Worm (Caenorhabditis elegans) whole organism, late embryonic: Measurements from ENCODE around the gene ttr-15.

Experiments
- C38D4.7 ChIP-seq: fragments of 200-800 bp; sonication (Bioruptor generic); optimal IDR thresholded peaks from 2 replicates; lab custom pipeline; 2018; ENCODE audit warnings: mild to moderate bottlenecking, missing genetic modification characterization, moderate library complexity, missing compliant biosample characterization
- F13H6.1 ChIP-seq: sonication (generic microtip); optimal IDR thresholded peaks from 2 replicates; lab custom pipeline; 2016; ENCODE audit warnings: missing genetic modification characterization, missing compliant biosample characterization
- K09A11.1 ChIP-seq: sonication (generic microtip); optimal IDR thresholded peaks from 2 replicates; lab custom pipeline; 2017; ENCODE audit warnings: antibody characterized with exemption, mild to moderate bottlenecking, missing genetic modification characterization, missing compliant biosample characterization; ENCODE audit not compliant: insufficient read depth
- ahr-1 ChIP-seq: sonication (generic microtip); optimal IDR thresholded peaks from 2 replicates; lab custom pipeline; 2016; ENCODE audit warnings: missing genetic modification characterization, missing compliant biosample characterization
- ceh-14 ChIP-seq: sonication (generic microtip); optimal IDR thresholded peaks from 2 replicates; lab custom pipeline; 2016; ENCODE audit warnings: missing genotype, missing genetic modification characterization, missing compliant biosample characterization
- ceh-19 ChIP-seq: fragments of 200-800 bp; sonication (Bioruptor generic); optimal IDR thresholded peaks from 2 replicates; lab custom pipeline; 2018; ENCODE audit warnings: mild to moderate bottlenecking, missing genetic modification characterization, missing compliant biosample characterization
- ceh-2 ChIP-seq: sonication (generic microtip); optimal IDR thresholded peaks from 2 replicates; lab custom pipeline; 2016; ENCODE audit warnings: missing genotype, missing genetic modification characterization, missing compliant biosample characterization
- ceh-22 ChIP-seq: sonication (generic microtip); optimal IDR thresholded peaks from 2 replicates; lab custom pipeline; 2017; ENCODE audit warnings: missing biosample characterization, missing genetic modification characterization
- ceh-30 ChIP-seq: fragments of 150-350 bp; optimal IDR thresholded peaks from 2 replicates; lab custom pipeline; 2014; ENCODE audit warnings: missing biosample characterization, missing genetic modification characterization
- ceh-31 ChIP-seq: sonication (generic microtip); optimal IDR thresholded peaks from 2 replicates; lab custom pipeline; 2016; ENCODE audit warnings: missing genetic modification characterization, missing compliant biosample characterization
- ceh-9 ChIP-seq: sonication (generic microtip); optimal IDR thresholded peaks from 2 replicates; lab custom pipeline; 2016; ENCODE audit warnings: mild to moderate bottlenecking, missing genetic modification characterization, inconsistent platforms, missing compliant biosample characterization
- che-1 ChIP-seq: sonication (generic microtip); optimal IDR thresholded peaks from 2 replicates; lab custom pipeline; 2016; ENCODE audit warnings: mild to moderate bottlenecking, missing genetic modification characterization, missing compliant biosample characterization
- elt-2 ChIP-seq: sonication (generic microtip); optimal IDR thresholded peaks from 2 replicates; lab custom pipeline; 2016; ENCODE audit warnings: missing genetic modification reagents, missing genetic modification characterization, missing compliant biosample characterization
- fkh-10 ChIP-seq: fragments of 150-350 bp; optimal IDR thresholded peaks from 2 replicates; lab custom pipeline; 2014; ENCODE audit warnings: missing biosample characterization, missing genetic modification reagents, missing genetic modification characterization
- gmeb-2 ChIP-seq: sonication (generic microtip); optimal IDR thresholded peaks from 2 replicates; lab custom pipeline; 2016; ENCODE audit warnings: missing genetic modification characterization, inconsistent platforms, missing compliant biosample characterization
- hlh-13 ChIP-seq: fragments of 200-800 bp; sonication (Bioruptor generic); optimal IDR thresholded peaks from 2 replicates; lab custom pipeline; 2018; ENCODE audit warnings: mild to moderate bottlenecking, missing genetic modification characterization, missing compliant biosample characterization
- hlh-15 ChIP-seq: sonication (generic microtip); optimal IDR thresholded peaks from 2 replicates; lab custom pipeline; 2016; ENCODE audit warnings: missing genetic modification characterization, missing compliant biosample characterization
- hlh-30 ChIP-seq: sonication (generic microtip); optimal IDR thresholded peaks from 2 replicates; lab custom pipeline; 2017; ENCODE audit warnings: antibody characterized with exemption, missing genetic modification characterization, missing compliant biosample characterization; ENCODE audit not compliant: insufficient read depth
- lim-6 ChIP-seq: sonication (generic microtip); optimal IDR thresholded peaks from 2 replicates; lab custom pipeline; 2016; ENCODE audit warnings: missing genetic modification characterization, missing compliant biosample characterization
- madf-2 ChIP-seq: sonication (generic microtip); optimal IDR thresholded peaks from 2 replicates; lab custom pipeline; 2017; ENCODE audit warnings: missing genetic modification characterization, missing compliant biosample characterization
- mec-3 ChIP-seq: sonication (generic microtip); optimal IDR thresholded peaks from 2 replicates; lab custom pipeline; 2016; ENCODE audit warnings: borderline replicate concordance, missing genetic modification characterization, missing compliant biosample characterization
- nhr-232 ChIP-seq: sonication (generic microtip); optimal IDR thresholded peaks from 2 replicates; lab custom pipeline; 2016; ENCODE audit warnings: missing genetic modification characterization, missing compliant biosample characterization
- odd-2 ChIP-seq: sonication (generic microtip); optimal IDR thresholded peaks from 2 replicates; lab custom pipeline; 2017; ENCODE audit warnings: antibody characterized with exemption, mild to moderate bottlenecking, missing genetic modification characterization, missing compliant biosample characterization
- pax-1 ChIP-seq: fragments of 150-350 bp; optimal IDR thresholded peaks from 2 replicates; lab custom pipeline; 2014; ENCODE audit warnings: missing biosample characterization, missing genetic modification characterization
- pha-4 ChIP-seq: fragments of 150-350 bp; optimal IDR thresholded peaks from 2 replicates; lab custom pipeline; 2018; ENCODE audit warnings: missing biosample characterization, missing genetic modification reagents, missing genetic modification characterization
- pqm-1 ChIP-seq: sonication (generic microtip); optimal IDR thresholded peaks from 2 replicates; lab custom pipeline; 2016; ENCODE audit warnings: missing genetic modification characterization, missing compliant biosample characterization
- pros-1 ChIP-seq: fragments of 150-350 bp; optimal IDR thresholded peaks from 2 replicates; lab custom pipeline; 2014; ENCODE audit warnings: missing biosample characterization, missing genetic modification reagents, missing genetic modification characterization
- rnt-1 ChIP-seq: sonication (generic microtip); optimal IDR thresholded peaks from 2 replicates; lab custom pipeline; 2016; ENCODE audit warnings: missing genetic modification characterization, missing compliant biosample characterization
- sdc-2 ChIP-seq: sonication (generic microtip); optimal IDR thresholded peaks from 2 replicates; lab custom pipeline; 2016; ENCODE audit warnings: missing genotype, missing genetic modification characterization, missing compliant biosample characterization
- sox-4 ChIP-seq: sonication (generic microtip); optimal IDR thresholded peaks from 2 replicates; lab custom pipeline; 2017; ENCODE audit warnings: mild to moderate bottlenecking, missing genetic modification characterization, inconsistent platforms, missing compliant biosample characterization
- syd-9 ChIP-seq: sonication (generic microtip); optimal IDR thresholded peaks from 2 replicates; lab custom pipeline; 2016; ENCODE audit warnings: mild to moderate bottlenecking, missing genetic modification characterization, moderate library complexity, missing compliant biosample characterization
- tbx-2 ChIP-seq: sonication (generic microtip); optimal IDR thresholded peaks from 2 replicates; lab custom pipeline; 2016; ENCODE audit warnings: missing genetic modification characterization, missing compliant biosample characterization
- tbx-7 ChIP-seq: sonication (generic microtip); optimal IDR thresholded peaks from 2 replicates; lab custom pipeline; 2016; ENCODE audit warnings: missing genotype, missing genetic modification characterization, missing compliant biosample characterization
- unc-55 ChIP-seq: sonication (generic microtip); optimal IDR thresholded peaks from 2 replicates; lab custom pipeline; 2017; ENCODE audit warnings: missing biosample characterization, missing genetic modification reagents, missing genetic modification characterization
- zip-5 ChIP-seq: sonication (generic microtip); optimal IDR thresholded peaks from 2 replicates; lab custom pipeline; 2016; ENCODE audit warnings: missing genetic modification characterization, missing compliant biosample characterization

ttr-15 gene

DNA sequence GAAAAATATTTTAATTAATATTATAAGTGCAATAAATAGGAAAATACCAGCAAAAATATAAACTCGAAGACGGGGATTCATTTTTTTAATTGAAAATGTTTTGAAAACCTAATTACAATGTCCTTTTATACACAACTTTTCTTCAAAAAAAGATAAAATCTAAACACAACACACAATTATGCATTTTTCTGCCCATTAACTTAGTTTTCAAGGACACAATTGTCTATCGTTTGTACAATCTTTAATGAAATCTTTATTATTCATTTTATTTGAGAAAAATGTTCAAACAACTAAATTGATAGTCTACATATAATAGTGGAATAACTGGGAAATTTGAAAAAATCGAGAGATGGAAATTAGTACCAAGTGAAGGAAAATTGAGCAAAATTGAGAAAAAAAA is 31.6 kb upstream of the ttr-15 start, which contains the start of gene T07A5.1:
TSS of gene T07A5.1 (minus strand) at position 149 of the 400 bp plus-strand sequence.
- TF ChIP-seq F13H6.1 (tag; lab: Kevin White, UChicago) (no peak), pqm-1 (tag; lab: Kevin White, UChicago) (no peak), ceh-22 (tag; lab: Kevin White, UChicago) (no peak), odd-2 (tag; lab: Kevin White, UChicago) (no peak), fkh-10 (GFP tag; lab: Kevin White, UChicago) (no peak), ceh-19 (GFP tag; lab: Kevin White, UChicago) (no peak), pros-1 (tag; lab: Kevin White, UChicago) (no peak), hlh-13 (GFP tag; lab: Kevin White, UChicago) (no peak), pha-4 (tag; lab: Kevin White, UChicago) (no peak), ceh-31 (no peak), ahr-1 (tag; lab: Kevin White, UChicago) (no peak), ceh-30 (tag; lab: Kevin White, UChicago) (no peak), gmeb-2 (tag; lab: Kevin White, UChicago) (no peak), tbx-2 (tag; lab: Kevin White, UChicago) (no peak), ceh-9 (tag; lab: Kevin White, UChicago) (no peak), ceh-2 (tag; lab: Kevin White, UChicago) (no peak), zip-5 (tag; lab: Kevin White, UChicago) (no peak), madf-2 (tag; lab: Kevin White, UChicago) (no peak), K09A11.1 (tag; lab: Kevin White, UChicago) (no peak), C38D4.7 (no peak)

DNA sequence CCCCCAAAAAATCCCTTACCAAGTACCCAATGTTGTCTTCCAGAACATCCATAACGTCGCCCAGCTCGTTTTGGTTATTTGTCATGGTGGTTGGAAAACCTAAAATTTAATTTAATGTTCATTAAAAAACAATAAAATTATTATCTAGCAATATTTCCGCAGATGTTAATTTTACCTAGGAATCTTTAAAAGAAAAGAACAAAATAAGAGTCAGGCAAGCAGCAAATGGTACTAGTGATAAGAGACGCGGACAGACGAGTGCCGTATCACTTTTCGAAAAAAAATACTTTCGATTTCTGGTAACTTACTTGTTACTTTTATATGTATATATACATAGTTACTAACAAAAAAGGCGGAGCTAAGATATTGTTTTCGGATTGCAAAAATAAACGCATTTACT is 26.6 kb upstream of the ttr-15 start, which contains the start of gene T07A5.7:
TSS of gene T07A5.7 (minus strand) at position 101 of the 400 bp plus-strand sequence.
- TF ChIP-seq ceh-30 (tag; lab: Kevin White, UChicago) = no peak
- no peak for TF ChIP-seq che-1 (tag; lab: Kevin White, UChicago)
- TF ChIP-seq tbx-7 (tag; lab: Kevin White, UChicago) = no peak
- TF ChIP-seq hlh-30 (tag; lab: Kevin White, UChicago) = no peak
- no peak for TF ChIP-seq pqm-1 (tag; lab: Kevin White, UChicago)
- TF ChIP-seq pax-1 (tag; lab: Kevin White, UChicago) = no peak
- TF ChIP-seq hlh-15 (tag; lab: Kevin White, UChicago) = no peak

DNA sequence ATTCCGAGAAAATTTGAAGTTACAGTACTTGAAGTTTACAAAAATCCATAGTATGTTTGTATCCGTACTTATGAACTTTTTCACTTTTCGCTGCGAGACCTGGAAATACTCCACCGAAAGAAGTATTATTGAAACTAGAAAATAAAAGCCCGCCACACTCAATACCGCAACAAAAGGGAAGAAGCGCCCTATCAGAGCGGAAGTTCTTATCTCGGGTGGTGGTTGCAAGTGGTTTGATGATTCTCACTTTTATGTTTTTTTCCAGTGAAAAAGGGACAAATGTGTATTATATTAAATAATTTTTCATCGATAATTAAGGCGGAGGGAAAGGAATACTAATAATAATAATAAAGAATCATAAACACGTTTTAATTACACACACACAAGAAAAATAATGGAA is 23.4 kb upstream of the ttr-15 start:
- TF ChIP-seq elt-2 (peak; percentile 39), sdc-2 (tag; lab: Kevin White, UChicago) (no peak)

DNA sequence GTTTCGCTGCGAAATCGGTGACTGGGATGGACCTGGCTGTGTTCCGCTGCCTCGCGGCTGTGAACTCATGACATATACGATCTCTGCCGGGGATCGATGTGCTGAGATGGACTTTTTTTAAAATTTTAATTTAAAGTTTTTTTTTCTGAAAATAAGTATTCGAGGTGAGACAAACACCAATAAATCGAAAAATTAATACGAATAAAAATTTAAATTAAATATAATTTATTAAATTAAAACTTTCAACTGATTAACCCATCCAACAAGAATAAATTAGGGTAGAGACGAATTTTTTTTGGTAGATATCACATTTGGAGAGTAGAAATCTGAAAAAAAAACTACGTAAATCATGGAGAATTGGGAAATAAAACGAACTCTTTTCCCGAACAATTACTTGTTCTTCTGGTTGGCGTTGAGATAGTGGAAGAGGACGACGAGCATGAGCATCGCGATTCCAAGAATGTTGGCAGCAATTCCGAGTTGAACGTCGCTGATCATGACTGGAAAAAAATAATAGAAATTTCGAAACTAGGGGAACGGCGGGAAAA is 19.5 kb upstream of the ttr-15 start, which contains the start of the genes unc-50 and ostf-4:
TSS of gene unc-50 (minus strand) at position 101 of the 548 bp plus-strand sequence.
TSS of gene ostf-4 (minus strand) at position 498 of the 548 bp plus-strand sequence.
- TF ChIP-seq sdc-2 (tag; lab: Kevin White, UChicago) (no peak), sox-4 (tag; lab: Kevin White, UChicago) (no peak), syd-9 (tag; lab: Kevin White, UChicago) (no peak), unc-55 (GFP tag; lab: Kevin White, UChicago) (no peak), hlh-30 (tag; lab: Kevin White, UChicago) (no peak), ceh-14 (tag; lab: Kevin White, UChicago) (no peak), ceh-22 (tag; lab: Kevin White, UChicago) (no peak), pros-1 (tag; lab: Kevin White, UChicago) (no peak), nhr-232 (tag; lab: Kevin White, UChicago) (no peak), odd-2 (tag; lab: Kevin White, UChicago) (no peak), lim-6 (tag; lab: Kevin White, UChicago) (no peak), mec-3 (no peak), C38D4.7 (no peak), rnt-1 (tag; lab: Kevin White, UChicago) (no peak)
